Worm (Caenorhabditis elegans) whole organism, early embryonic: ENCODE results near the gene srr-3.

Experiments used
- B0310.2 ChIP-seq: sonication (generic microtip); optimal IDR thresholded peaks from 2 replicates; lab custom pipeline; 2016; ENCODE audit warnings: mild to moderate bottlenecking, missing genetic modification characterization, missing compliant biosample characterization
- ama-1 ChIP-seq: fragments of 150-350 bp; optimal IDR thresholded peaks from 2 replicates; lab custom pipeline; 2014
- ceh-13 ChIP-seq: fragments of 200-800 bp; sonication (Bioruptor generic); optimal IDR thresholded peaks from 2 replicates; lab custom pipeline; 2018; ENCODE audit warnings: mild to moderate bottlenecking, missing genetic modification characterization, missing compliant biosample characterization
- hmbx-1 ChIP-seq: sonication (generic microtip); optimal IDR thresholded peaks from 2 replicates; lab custom pipeline; 2016; ENCODE audit warnings: mild to moderate bottlenecking, missing genetic modification characterization, missing compliant biosample characterization
- pes-1 ChIP-seq: fragments of 200-800 bp; sonication (Bioruptor generic); IDR thresholded peaks from 2 replicates; pipeline ENCODE4 v1.3.6; 2022; ENCODE audit warnings: missing genetic modification reagents, missing genetic modification characterization, missing compliant biosample characterization
- sea-1 ChIP-seq: fragments of 200-800 bp; sonication (Bioruptor generic); conservative IDR thresholded peaks from 2 replicates; pipeline ENCODE4 v1.3.6; 2022; ENCODE audit warnings: missing genetic modification characterization, missing compliant biosample characterization
- tbx-37 ChIP-seq: fragments of 200-800 bp; sonication (Bioruptor generic); conservative IDR thresholded peaks from 2 replicates; pipeline ENCODE4 v1.3.6; 2022; ENCODE audit warnings: missing genetic modification reagents, missing genetic modification characterization, missing compliant biosample characterization

DNA sequence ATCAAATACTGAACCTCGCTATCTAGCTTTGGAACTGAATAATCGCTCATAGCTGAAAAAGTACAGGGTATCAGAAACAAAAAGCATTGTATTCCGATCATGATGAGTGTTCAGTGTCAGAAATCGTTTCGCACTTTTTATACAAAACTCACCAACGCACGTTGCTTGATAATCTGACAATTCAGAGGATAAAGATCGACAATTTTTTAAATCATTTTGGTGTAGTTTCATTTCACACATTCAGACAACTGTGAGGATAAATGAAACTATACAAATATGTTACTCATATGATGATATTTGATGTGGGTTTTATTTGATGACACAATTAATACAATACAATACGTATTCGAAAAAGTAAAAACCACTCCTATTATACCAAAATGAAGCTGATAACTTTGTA is 25.5 kb downstream of the srr-3 start, which contains the start of gene F57E7.2:
- TF ChIP-seq ama-1 (no peak), hmbx-1 (tag; lab: Kevin White, UChicago) (no peak), B0310.2 (tag; lab: Kevin White, UChicago) (no peak), pes-1 (GFP tag; lab: Robert Waterston, UW) (no peak), ceh-13 (GFP tag; lab: Kevin White, UChicago) (no peak), sea-1 (no peak), tbx-37 (GFP tag; lab: Robert Waterston, UW) (no peak)
